Worm (Caenorhabditis elegans): Measurements from ENCODE around the gene T04A8.8.

DNA sequence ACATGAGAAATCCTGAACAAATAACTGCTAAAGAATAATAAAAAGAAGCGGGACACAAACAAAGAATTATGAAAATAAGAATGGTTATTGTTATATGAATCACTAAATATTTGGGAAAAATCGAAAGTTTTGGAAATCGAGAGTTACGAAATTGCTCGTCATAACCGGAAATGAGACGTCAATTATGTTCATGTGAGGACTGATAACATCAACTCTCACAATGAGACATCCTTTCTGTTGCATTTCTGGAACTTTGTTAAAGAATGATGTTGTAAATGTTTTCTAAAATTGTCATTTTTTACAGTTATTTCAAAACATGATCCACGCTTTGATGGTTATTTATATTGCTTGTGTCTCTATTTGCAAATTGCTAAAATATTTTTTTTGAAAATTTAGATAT lies 45.9 kb upstream of the T04A8.8 start, which contains the start of gene T23F11.6:
- TF ChIP-seq egrh-3 (GFP tag; IDR thresholded peaks at IDR 0.05) (no peak), mes-4 (tag; optimal IDR thresholded peaks at IDR 0.05) (no peak), athp-1 (tag; optimal IDR thresholded peaks at IDR 0.05) (no peak), unc-62 (GFP tag; optimal IDR thresholded peaks at IDR 0.05) (peak; percentile 73), bed-1 (GFP tag; IDR thresholded peaks at IDR 0.05) (no peak), zim-3 (tag; optimal IDR thresholded peaks at IDR 0.05) (no peak), snpc-4 (GFP tag; optimal IDR thresholded peaks at IDR 0.05) (no peak), snpc-4 (tag; optimal IDR thresholded peaks at IDR 0.05) (no peak), hrde-1 (tag; optimal IDR thresholded peaks at IDR 0.05; ENCODE audit: borderline replicate concordance) (no peak), ama-1 (optimal IDR thresholded peaks at IDR 0.05) (no peak), ama-1 (GFP tag; optimal IDR thresholded peaks at IDR 0.05) (no peak), ztf-25 (GFP tag; IDR thresholded peaks at IDR 0.05) (no peak)

All from whole organism, young adult.